Fruit fly (Drosophila melanogaster) whole organism: ENCODE results near the gene Muc68Ca.
"Not testable (repeated sequence)": the region's sequence is repeated elsewhere in the genome, so short reads cannot be mapped to it uniquely, and the experiment has no call there.

Experiments
- CG8478 ChIP-seq: fragments of >200 bp; optimal IDR thresholded peaks from 2 replicates; lab custom pipeline; 2018; ENCODE audit warnings: inconsistent platforms
- Dll ChIP-seq: fragments of >200 bp; optimal IDR thresholded peaks from 2 replicates; lab custom pipeline; 2017
- EcR ChIP-seq, 2 experiments: fragments of >200 bp; optimal IDR thresholded peaks; 2 replicates each; lab custom pipeline; 2017; ENCODE audit warnings: missing biosample characterization in 2 of 2, missing genetic modification characterization in 2 of 2, missing genetic modification reagents in 2 of 2
- pan ChIP-seq: fragments of >200 bp; optimal IDR thresholded peaks from 2 replicates; lab custom pipeline; 2017
- psq ChIP-seq: fragments of >200 bp; optimal IDR thresholded peaks from 2 replicates; lab custom pipeline; 2017
- usp ChIP-seq: fragments of >200 bp; optimal IDR thresholded peaks from 2 replicates; lab custom pipeline; 2017; ENCODE audit warnings: missing biosample characterization, missing genetic modification characterization, mixed read lengths

Muc68Ca gene

DNA sequence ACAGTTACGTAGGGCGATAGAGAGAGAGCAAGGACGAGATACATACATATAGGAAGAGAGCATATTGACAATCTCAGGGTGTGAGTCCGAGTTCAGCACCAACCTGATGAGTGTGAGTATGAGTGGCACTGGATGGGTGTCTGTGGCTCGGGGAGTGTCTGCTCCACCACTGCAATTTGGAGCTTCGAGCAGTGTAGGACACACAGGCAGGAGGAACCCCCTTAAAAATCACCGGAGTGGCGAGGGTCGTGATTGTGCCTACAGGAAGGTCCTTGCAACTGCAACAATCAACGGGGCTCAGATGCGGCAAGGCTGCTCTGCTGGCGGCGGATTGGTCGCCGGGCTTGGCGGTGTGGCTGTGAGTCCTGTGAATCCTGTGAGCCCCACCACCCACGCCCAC lies 28.1 kb downstream of the Muc68Ca start:
- TF ChIP-seq pan (lab: Kevin White, UChicago) = no peak
- no peak for TF ChIP-seq EcR (GFP tag; optimal IDR thresholded peaks at IDR 0.05; lab: Kevin White, UChicago)
- no peak for TF ChIP-seq Dll (lab: Kevin White, UChicago)
- TF ChIP-seq usp (GFP tag; lab: Kevin White, UChicago) = no peak
- TF ChIP-seq psq = no peak
- TF ChIP-seq CG8478 (lab: Kevin White, UChicago) = no peak

DNA sequence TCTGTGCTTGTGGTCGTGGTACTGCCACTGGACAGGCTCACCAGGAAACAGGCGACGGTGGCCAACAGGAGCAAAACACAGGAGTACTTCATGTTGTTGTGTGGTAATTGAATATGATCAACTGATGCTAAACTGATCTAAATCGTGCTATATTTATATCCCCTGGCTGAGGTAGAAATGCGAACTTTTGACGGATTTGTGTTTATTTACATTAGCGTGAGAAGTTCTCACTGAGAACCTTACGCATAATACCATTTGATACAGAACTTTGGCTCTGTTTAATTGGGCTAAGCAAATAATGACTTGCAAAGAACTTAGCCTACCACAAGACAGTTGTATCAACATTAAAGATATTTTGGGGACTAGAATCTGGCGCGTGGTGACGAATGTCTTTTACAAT lies 28.8 kb downstream of the Muc68Ca start, which contains the start of gene CG33268:
CG33268 (minus strand) TSS at position 101 of the 400 bp plus-strand sequence.
- no peak for TF ChIP-seq pan (lab: Kevin White, UChicago)
- TF ChIP-seq usp (GFP tag; lab: Kevin White, UChicago) = no peak
- no peak for TF ChIP-seq psq
- TF ChIP-seq Dll (lab: Kevin White, UChicago) = no peak
- no peak for TF ChIP-seq CG8478 (lab: Kevin White, UChicago)

DNA sequence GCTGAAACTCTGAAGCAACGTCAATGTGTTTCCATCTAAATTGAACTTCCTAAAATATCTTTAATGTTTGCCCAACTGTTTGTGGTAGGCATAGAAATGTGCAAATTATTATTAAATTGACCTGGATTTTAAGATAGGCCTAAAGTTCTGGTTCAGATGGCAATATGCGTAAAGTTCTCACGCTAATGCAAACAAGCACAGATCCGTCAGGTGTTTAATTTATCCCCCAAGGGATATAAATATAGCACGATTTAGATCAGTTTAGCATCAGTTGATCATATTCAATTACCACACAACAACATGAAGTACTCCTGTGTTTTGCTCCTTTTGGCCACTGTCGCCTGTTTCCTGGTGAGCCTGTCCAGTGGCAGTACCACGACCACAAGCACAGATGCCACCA lies 30.5 kb downstream of the Muc68Ca start, which contains the start of gene CG7377:
CG7377 (plus strand) TSS at position 301 of the 400 bp plus-strand sequence.
- not testable (repeated sequence) for TF ChIP-seq usp (GFP tag; lab: Kevin White, UChicago); pan (lab: Kevin White, UChicago); psq

DNA sequence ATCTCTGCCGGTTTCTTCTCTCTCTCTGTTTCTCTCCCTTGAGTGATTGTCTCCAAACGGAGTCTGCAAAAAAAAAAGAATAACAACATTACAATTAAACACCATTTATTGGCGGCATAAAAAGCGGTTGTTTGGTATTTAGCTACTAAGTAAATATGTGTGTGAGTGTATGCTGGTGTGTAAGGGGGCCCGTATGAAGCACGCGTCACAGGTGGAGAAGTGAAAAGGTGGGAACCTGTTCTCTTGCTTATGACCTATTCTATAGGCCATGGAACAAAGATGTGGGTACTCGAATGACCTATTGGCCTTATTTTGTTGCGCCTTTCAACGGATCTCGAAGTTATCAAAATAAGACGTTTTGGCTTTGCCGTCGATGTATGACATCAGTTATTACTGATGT lies 31.3 kb downstream of the Muc68Ca start:
- TF ChIP-seq psq (no peak), EcR (GFP tag; optimal IDR thresholded peaks at IDR 0.05; lab: Kevin White, UChicago) (no peak), Dll (lab: Kevin White, UChicago) (no peak), CG8478 (lab: Kevin White, UChicago) (no peak), usp (GFP tag; lab: Kevin White, UChicago) (no peak), pan (lab: Kevin White, UChicago) (no peak)

DNA sequence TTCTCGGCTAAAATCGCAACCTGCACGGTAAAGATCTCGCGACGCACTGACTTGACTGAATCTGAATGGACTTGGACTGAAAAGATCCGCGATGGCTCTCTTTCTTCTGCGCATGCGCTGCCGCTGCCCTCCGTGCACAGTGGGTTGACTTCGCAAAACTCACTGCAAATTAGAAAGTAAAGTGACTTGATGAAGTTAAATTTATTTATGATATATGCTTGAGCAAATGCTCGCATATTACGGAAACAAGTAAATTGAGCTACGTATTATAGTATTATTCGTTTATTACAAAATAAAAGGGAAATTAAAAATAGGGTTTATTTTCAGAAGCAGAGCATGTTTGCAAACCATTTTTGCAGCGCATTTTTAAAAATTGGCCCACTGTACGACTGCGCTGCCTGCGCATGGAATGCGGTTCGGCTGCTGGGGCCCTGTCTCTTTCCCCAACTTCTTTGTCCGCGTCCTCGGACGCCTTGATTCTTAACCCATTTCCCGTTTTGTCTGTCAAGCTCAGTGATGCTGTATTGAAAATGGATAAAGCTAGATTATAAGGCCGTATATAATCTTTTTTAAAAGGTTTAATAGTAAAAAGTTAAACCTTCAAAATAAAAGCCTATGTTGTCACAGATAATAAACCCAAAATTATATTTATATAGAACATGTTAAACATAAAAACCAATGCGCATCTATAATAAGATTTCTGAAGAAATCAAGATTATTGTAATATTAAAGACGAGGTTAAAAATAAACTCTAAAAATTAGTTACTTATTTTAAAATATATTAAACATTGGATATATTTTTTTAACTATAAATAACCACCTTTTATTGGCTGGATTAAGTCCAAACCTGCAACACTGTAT lies 32.0 kb downstream of the Muc68Ca start, which contains the start of gene rt:
rt (minus strand) TSS at position 51 of the 861 bp plus-strand sequence.
- TF ChIP-seq psq (no peak), usp (GFP tag; lab: Kevin White, UChicago) (no peak), CG8478 (lab: Kevin White, UChicago) (no peak), Dll (lab: Kevin White, UChicago) (no peak), pan (lab: Kevin White, UChicago) (no peak), EcR (GFP tag; optimal IDR thresholded peaks at IDR 0.05; lab: Kevin White, UChicago) (no peak)

DNA sequence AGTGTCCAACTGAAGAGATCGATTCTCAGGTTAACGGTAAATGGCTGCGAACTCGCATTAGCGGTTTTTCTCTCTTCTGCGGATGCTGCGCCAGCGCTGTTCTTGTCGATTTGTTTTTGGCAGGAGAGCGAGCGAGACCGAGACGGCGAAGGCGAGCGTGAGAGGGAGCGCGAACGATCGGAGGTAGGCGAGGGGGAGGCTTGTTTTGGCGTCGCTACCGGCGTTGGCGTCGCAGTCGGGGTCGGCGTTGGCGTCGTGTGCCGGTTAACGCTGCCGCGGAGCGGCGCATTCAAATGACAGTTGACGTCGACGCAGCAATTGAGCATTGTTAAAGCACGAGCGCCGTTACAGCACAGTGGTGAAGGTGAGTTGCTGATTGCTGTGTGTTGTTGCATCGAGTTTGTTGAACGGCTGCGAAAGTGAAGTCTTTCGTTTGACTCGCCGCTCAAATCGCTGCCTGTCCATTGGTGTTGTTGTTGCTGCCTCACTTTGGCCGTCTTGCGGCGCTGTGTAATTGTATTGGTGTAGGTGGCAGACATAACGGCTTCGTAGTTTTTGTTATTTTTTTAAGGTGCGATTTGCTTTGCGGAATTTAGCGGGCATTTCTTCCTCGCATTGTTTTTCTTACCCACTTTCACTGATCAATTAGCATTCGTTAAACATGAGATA lies 33.0 kb downstream of the Muc68Ca start:
- TF ChIP-seq usp (GFP tag; lab: Kevin White, UChicago) (no peak), psq (no peak), Dll (lab: Kevin White, UChicago) (peak; percentile 70), CG8478 (lab: Kevin White, UChicago) (no peak), EcR (GFP tag; optimal IDR thresholded peaks at IDR 0.05; lab: Kevin White, UChicago) (no peak), pan (lab: Kevin White, UChicago) (no peak)

DNA sequence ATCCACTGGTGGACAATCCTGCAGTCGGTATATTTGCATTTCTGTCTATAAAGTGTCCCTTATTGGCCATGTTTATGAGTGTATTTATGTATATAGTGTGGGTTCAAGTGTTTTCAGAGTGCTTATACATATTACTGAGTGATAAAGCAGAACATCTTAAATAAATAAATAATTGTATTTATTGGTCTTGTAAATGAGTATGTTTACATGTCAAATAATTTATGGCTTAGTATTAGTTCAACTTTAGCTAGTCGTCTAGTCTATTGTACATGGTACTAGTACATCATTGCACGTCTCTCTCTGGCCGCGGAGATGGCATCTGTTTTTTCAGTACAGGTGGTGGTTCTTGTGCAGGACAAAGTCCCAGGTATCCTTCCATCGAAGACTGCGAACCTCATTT lies 35.9 kb downstream of the Muc68Ca start, which contains the start of gene CG32086:
CG32086 (minus strand) TSS at position 101 of the 400 bp plus-strand sequence.
- no peak for TF ChIP-seq EcR (GFP tag; optimal IDR thresholded peaks at IDR 0.05; lab: Kevin White, UChicago)

DNA sequence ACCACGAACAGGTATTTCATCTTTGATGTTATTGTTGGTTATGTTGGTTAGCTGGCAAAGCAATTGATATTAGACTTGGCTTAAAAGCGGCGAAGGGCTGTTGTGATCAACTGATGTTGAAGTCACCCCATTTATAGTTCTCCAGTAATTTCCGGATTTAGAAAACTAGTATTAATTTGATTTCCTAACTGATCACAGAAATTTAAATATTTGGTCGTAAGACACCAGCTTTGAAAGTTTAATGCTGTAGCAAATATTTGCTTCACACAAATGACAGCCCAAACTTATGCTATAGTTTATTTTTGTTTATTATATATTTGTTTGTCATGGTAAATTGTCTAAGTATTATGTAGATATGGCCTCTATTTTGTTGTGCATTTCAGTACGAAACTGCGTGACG lies 37.8 kb downstream of the Muc68Ca start, which contains the start of gene CG33269:
CG33269 (minus strand) TSS at position 101 of the 400 bp plus-strand sequence.
- TF ChIP-seq Dll (lab: Kevin White, UChicago) = no peak

DNA sequence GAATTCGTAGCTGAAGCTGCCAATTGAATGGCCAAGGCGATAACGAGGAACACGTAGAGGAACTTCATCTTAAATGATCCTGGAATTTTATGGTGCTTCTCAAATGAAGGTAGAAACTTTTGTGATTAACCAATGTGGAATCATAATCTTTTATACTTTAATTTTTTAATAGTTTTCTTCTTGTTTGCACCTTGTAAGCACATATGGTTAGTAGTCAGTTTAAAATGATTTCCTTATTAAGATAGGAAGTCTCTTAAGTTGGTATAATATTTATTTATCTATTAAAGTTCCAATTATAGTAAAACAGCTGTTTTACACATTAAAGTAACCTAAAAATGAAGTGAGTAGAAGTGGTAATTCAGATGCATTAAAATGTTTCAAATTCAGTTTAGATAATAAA lies 39.0 kb downstream of the Muc68Ca start, which contains the start of gene CG43391:
CG43391 (minus strand) TSS at position 101 of the 400 bp plus-strand sequence.
- TF ChIP-seq Dll (lab: Kevin White, UChicago) (no peak), pan (lab: Kevin White, UChicago) (no peak), usp (GFP tag; lab: Kevin White, UChicago) (no peak), psq (no peak), CG8478 (lab: Kevin White, UChicago) (no peak), EcR (GFP tag; optimal IDR thresholded peaks at IDR 0.05; lab: Kevin White, UChicago) (no peak)

DNA sequence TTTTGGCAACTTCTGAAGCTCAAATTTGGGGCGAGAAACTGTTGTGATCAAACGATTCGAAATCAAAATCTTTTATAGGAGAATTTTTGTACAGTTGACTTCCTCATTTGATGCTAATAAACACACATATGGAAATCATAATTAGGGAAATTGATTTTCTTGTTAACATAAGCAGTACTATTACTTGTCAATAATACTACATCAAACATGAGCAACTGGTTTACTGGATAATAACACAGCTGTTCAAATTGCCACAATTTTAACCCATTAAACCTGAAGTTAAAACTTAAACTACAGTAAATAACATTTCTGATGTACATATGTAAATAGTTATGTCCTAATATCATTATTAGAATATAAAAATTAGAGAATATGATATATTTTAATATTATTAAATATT lies 40.0 kb downstream of the Muc68Ca start, which contains the start of gene CG43390:
CG43390 (minus strand) TSS at position 32 of the 400 bp plus-strand sequence.
- TF ChIP-seq usp (GFP tag; lab: Kevin White, UChicago) (no peak), pan (lab: Kevin White, UChicago) (no peak), psq (no peak), EcR (GFP tag; optimal IDR thresholded peaks at IDR 0.05; lab: Kevin White, UChicago) (no peak), CG8478 (lab: Kevin White, UChicago) (no peak), Dll (lab: Kevin White, UChicago) (no peak)

DNA sequence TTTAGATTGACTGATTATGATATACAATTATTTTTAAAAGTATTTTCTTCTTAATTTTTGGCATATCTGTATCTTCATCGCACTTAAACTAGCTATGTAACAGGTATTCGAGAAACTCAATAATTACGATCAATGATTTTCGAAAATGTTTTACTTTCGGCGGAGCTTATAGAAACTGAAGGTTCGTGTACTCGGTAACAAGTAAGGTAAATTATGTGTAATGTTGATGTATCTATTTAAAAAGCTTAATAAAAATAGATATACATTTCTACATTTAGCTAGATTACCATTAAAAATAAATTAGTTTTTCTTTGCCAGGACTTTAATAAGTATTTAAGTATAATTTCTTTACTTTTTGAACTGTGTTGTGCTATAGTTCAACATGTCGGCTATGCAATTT lies 41.1 kb downstream of the Muc68Ca start:
- no peak for TF ChIP-seq pan (lab: Kevin White, UChicago)
- TF ChIP-seq Dll (lab: Kevin White, UChicago) = no peak

DNA sequence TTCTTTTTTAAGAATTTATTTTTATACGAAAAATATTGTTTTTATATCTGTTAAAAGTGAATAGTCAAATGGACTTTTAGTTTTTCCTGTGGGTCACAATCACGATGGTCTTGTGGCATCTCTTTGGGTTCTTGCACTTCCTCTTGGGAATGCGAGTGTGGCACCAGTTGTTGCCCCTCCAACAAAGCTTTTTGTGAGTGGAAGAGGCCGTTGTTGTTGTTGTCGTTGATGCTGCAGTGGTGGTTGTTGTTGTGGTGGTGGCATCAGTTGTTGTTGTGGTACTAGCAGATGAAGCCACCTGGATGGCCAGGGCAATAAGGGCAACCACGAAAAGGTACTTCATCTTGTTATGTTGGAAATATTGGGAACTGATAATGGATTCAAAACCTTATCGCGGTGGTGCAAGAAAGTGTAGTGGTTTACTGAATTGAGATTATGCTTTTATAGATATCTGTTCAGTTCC lies 41.7 kb downstream of the Muc68Ca start, which contains the start of gene CG33270:
CG33270 (minus strand) TSS at position 413 of the 463 bp plus-strand sequence.
- TF ChIP-seq EcR (GFP tag; optimal IDR thresholded peaks at IDR 0.05; lab: Kevin White, UChicago) = no peak
- no peak for TF ChIP-seq psq
